Worm (Caenorhabditis elegans): ENCODE results near the gene T10F2.5.

DNA sequence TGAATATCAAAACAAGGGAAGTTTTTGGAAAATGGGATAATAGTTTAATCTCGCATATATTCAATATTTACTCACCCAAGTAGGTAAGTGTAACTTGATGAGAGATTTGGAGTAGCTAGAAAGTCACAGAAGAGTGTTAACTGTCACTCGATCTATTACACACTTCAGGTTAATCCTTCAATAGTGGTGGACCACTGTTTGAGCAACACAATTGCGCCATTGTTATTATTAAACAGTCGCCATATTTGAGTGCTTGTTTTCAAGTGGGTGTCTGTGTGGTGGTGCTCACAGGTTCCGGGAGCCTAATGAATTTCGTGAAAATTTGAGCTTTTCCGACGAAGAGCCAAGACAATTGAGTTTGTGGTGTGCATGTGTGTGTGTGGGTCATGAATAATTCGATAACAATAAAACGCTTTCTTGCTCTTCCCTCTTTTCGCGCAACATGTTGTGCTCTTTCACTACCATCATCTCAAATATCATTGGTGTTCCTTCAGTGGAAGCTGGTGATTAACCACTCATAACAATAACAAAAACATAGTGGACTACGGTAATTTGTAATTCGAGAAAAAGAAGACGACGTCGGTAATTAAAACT lies 20.4 kb downstream of the T10F2.5 start:
- TF ChIP-seq fkh-10 (GFP tag; optimal IDR thresholded peaks at IDR 0.05) (no peak), ceh-31 (tag; optimal IDR thresholded peaks at IDR 0.05) (no peak), ama-1 (optimal IDR thresholded peaks at IDR 0.05) (no peak), pag-3 (tag; optimal IDR thresholded peaks at IDR 0.05; ENCODE audit: borderline replicate concordance) (no peak), hlh-8 (tag; optimal IDR thresholded peaks at IDR 0.05) (no peak), ceh-6 (GFP tag; optimal IDR thresholded peaks at IDR 0.05) (no peak), nhr-11 (tag; optimal IDR thresholded peaks at IDR 0.05) (no peak)

All from whole organism, late embryonic.